Worm (Caenorhabditis elegans) whole organism, late embryonic: ENCODE results near the gene nhr-120.

Experiments
- C08G9.2 ChIP-seq: sonication (generic microtip); optimal IDR thresholded peaks from 2 replicates; lab custom pipeline; 2016; ENCODE audit warnings: mild to moderate bottlenecking, missing genetic modification characterization, moderate library complexity, missing compliant biosample characterization
- F13H6.1 ChIP-seq: sonication (generic microtip); optimal IDR thresholded peaks from 2 replicates; lab custom pipeline; 2016; ENCODE audit warnings: missing genetic modification characterization, missing compliant biosample characterization
- Y22D7AL.16 ChIP-seq: sonication (generic microtip); optimal IDR thresholded peaks from 2 replicates; lab custom pipeline; 2016; ENCODE audit warnings: missing genetic modification characterization, missing compliant biosample characterization
- ceh-14 ChIP-seq: sonication (generic microtip); optimal IDR thresholded peaks from 2 replicates; lab custom pipeline; 2016; ENCODE audit warnings: missing genotype, missing genetic modification characterization, missing compliant biosample characterization
- ceh-2 ChIP-seq: sonication (generic microtip); optimal IDR thresholded peaks from 2 replicates; lab custom pipeline; 2016; ENCODE audit warnings: missing genotype, missing genetic modification characterization, missing compliant biosample characterization
- ceh-30 ChIP-seq: fragments of 150-350 bp; optimal IDR thresholded peaks from 2 replicates; lab custom pipeline; 2014; ENCODE audit warnings: missing biosample characterization, missing genetic modification characterization
- ceh-34 ChIP-seq: sonication (generic microtip); optimal IDR thresholded peaks from 2 replicates; lab custom pipeline; 2016; ENCODE audit warnings: mild to moderate bottlenecking, missing genetic modification characterization, missing compliant biosample characterization
- ceh-45 ChIP-seq: fragments of 200-800 bp; sonication (Bioruptor generic); IDR thresholded peaks from 2 replicates; pipeline ENCODE4 v1.3.6; 2022; ENCODE audit warnings: missing genetic modification reagents, missing genetic modification characterization, missing compliant biosample characterization
- ceh-6 ChIP-seq: fragments of 200-800 bp; sonication (Bioruptor generic); optimal IDR thresholded peaks from 2 replicates; lab custom pipeline; 2018; ENCODE audit warnings: mild to moderate bottlenecking, missing genetic modification characterization, missing compliant biosample characterization
- dve-1 ChIP-seq: sonication (generic microtip); optimal IDR thresholded peaks from 2 replicates; lab custom pipeline; 2017; ENCODE audit warnings: antibody characterized with exemption, mild to moderate bottlenecking, missing genetic modification characterization, missing compliant biosample characterization
- ets-4 ChIP-seq: sonication (generic microtip); optimal IDR thresholded peaks from 2 replicates; lab custom pipeline; 2016; ENCODE audit warnings: missing genetic modification characterization, missing compliant biosample characterization
- eyg-1 ChIP-seq: sonication (generic microtip); optimal IDR thresholded peaks from 2 replicates; lab custom pipeline; 2016; ENCODE audit warnings: missing genotype, missing genetic modification characterization, missing compliant biosample characterization
- fkh-10 ChIP-seq: fragments of 150-350 bp; optimal IDR thresholded peaks from 2 replicates; lab custom pipeline; 2014; ENCODE audit warnings: missing biosample characterization, missing genetic modification reagents, missing genetic modification characterization
- hlh-15 ChIP-seq: sonication (generic microtip); optimal IDR thresholded peaks from 2 replicates; lab custom pipeline; 2016; ENCODE audit warnings: missing genetic modification characterization, missing compliant biosample characterization
- hlh-30 ChIP-seq: sonication (generic microtip); optimal IDR thresholded peaks from 2 replicates; lab custom pipeline; 2017; ENCODE audit warnings: antibody characterized with exemption, missing genetic modification characterization, missing compliant biosample characterization; ENCODE audit not compliant: insufficient read depth
- hlh-6 ChIP-seq: sonication (generic microtip); optimal IDR thresholded peaks from 2 replicates; lab custom pipeline; 2016; ENCODE audit warnings: missing genotype, missing genetic modification characterization, missing compliant biosample characterization
- hlh-8 ChIP-seq: sonication (generic microtip); optimal IDR thresholded peaks from 2 replicates; lab custom pipeline; 2016; ENCODE audit warnings: missing genotype, missing genetic modification characterization, missing compliant biosample characterization
- lim-6 ChIP-seq: sonication (generic microtip); optimal IDR thresholded peaks from 2 replicates; lab custom pipeline; 2016; ENCODE audit warnings: missing genetic modification characterization, missing compliant biosample characterization
- mec-3 ChIP-seq: sonication (generic microtip); optimal IDR thresholded peaks from 2 replicates; lab custom pipeline; 2016; ENCODE audit warnings: borderline replicate concordance, missing genetic modification characterization, missing compliant biosample characterization
- nhr-11 ChIP-seq: fragments of 150-350 bp; optimal IDR thresholded peaks from 2 replicates; lab custom pipeline; 2014; ENCODE audit warnings: missing biosample characterization, missing genetic modification characterization
- nhr-232 ChIP-seq: sonication (generic microtip); optimal IDR thresholded peaks from 2 replicates; lab custom pipeline; 2016; ENCODE audit warnings: missing genetic modification characterization, missing compliant biosample characterization
- pag-3 ChIP-seq: sonication (generic microtip); optimal IDR thresholded peaks from 2 replicates; lab custom pipeline; 2016; ENCODE audit warnings: missing compliant biosample characterization, missing genetic modification characterization, borderline replicate concordance
- pat-9 ChIP-seq: fragments of 200-800 bp; sonication (Bioruptor generic); optimal IDR thresholded peaks from 2 replicates; lab custom pipeline; 2018; ENCODE audit warnings: mild to moderate bottlenecking, missing genetic modification characterization, moderate library complexity, missing compliant biosample characterization
- pax-1 ChIP-seq: fragments of 150-350 bp; optimal IDR thresholded peaks from 2 replicates; lab custom pipeline; 2014; ENCODE audit warnings: missing biosample characterization, missing genetic modification characterization
- pqm-1 ChIP-seq: sonication (generic microtip); optimal IDR thresholded peaks from 2 replicates; lab custom pipeline; 2016; ENCODE audit warnings: missing genetic modification characterization, missing compliant biosample characterization
- sox-2 ChIP-seq: fragments of 200-800 bp; sonication (Bioruptor generic); IDR thresholded peaks from 2 replicates; pipeline ENCODE4 v1.3.6; 2022; ENCODE audit warnings: missing genetic modification reagents, missing genetic modification characterization, missing compliant biosample characterization
- sox-4 ChIP-seq: sonication (generic microtip); optimal IDR thresholded peaks from 2 replicates; lab custom pipeline; 2017; ENCODE audit warnings: mild to moderate bottlenecking, missing genetic modification characterization, inconsistent platforms, missing compliant biosample characterization
- syd-9 ChIP-seq: sonication (generic microtip); optimal IDR thresholded peaks from 2 replicates; lab custom pipeline; 2016; ENCODE audit warnings: mild to moderate bottlenecking, missing genetic modification characterization, moderate library complexity, missing compliant biosample characterization
- tbx-2 ChIP-seq: sonication (generic microtip); optimal IDR thresholded peaks from 2 replicates; lab custom pipeline; 2016; ENCODE audit warnings: missing genetic modification characterization, missing compliant biosample characterization
- ttx-3 ChIP-seq: sonication (generic microtip); optimal IDR thresholded peaks from 2 replicates; lab custom pipeline; 2016; ENCODE audit warnings: missing genetic modification reagents, missing genetic modification characterization, missing compliant biosample characterization
- unc-86 ChIP-seq: sonication (generic microtip); optimal IDR thresholded peaks from 2 replicates; lab custom pipeline; 2016; ENCODE audit warnings: missing genetic modification characterization, missing compliant biosample characterization
- ztf-16 ChIP-seq: sonication (generic microtip); optimal IDR thresholded peaks from 2 replicates; lab custom pipeline; 2017; ENCODE audit warnings: missing genetic modification characterization, missing compliant biosample characterization

Gene nhr-120

ce11 chrX:6644971-6645704 is 4.7 kb upstream of the nhr-120 start, which contains the start of gene C56E10.3:
C56E10.3 (plus strand) TSS chrX:6645654.
- TF ChIP-seq hlh-15 (tag; lab: Kevin White, UChicago), result no peak

- TF ChIP-seq ztf-16 (tag; lab: Kevin White, UChicago) (no peak), ceh-45 (GFP tag; lab: Robert Waterston, UW) (no peak), nhr-232 (no peak)
Observed at ce11 chrX:6642798-6643197, 2.4 kb upstream of the nhr-120 start.

- TF ChIP-seq syd-9 (tag; lab: Kevin White, UChicago), result no peak
- no peak for TF ChIP-seq ceh-6 (GFP tag; lab: Kevin White, UChicago)
- TF ChIP-seq ceh-2 (tag; lab: Kevin White, UChicago), result no peak
- no peak for TF ChIP-seq C08G9.2 (tag; lab: Kevin White, UChicago)
- no peak for TF ChIP-seq ceh-30
- no peak for TF ChIP-seq ceh-45 (GFP tag; lab: Robert Waterston, UW)
- no peak for TF ChIP-seq dve-1 (tag; lab: Kevin White, UChicago)
- no peak for TF ChIP-seq tbx-2
- TF ChIP-seq fkh-10 (GFP tag; lab: Kevin White, UChicago), result no peak
- no peak for TF ChIP-seq Y22D7AL.16
- no peak for TF ChIP-seq nhr-11 (tag; lab: Kevin White, UChicago)
- TF ChIP-seq ceh-34 (tag; lab: Kevin White, UChicago), result no peak
- TF ChIP-seq sox-4 (tag; lab: Kevin White, UChicago), result no peak
- TF ChIP-seq lim-6 (tag; lab: Kevin White, UChicago), result no peak
- TF ChIP-seq ztf-16 (tag; lab: Kevin White, UChicago), result no peak
- no peak for TF ChIP-seq unc-86 (tag; lab: Kevin White, UChicago)
- no peak for TF ChIP-seq pax-1 (tag; lab: Kevin White, UChicago)
- TF ChIP-seq hlh-8 (tag; lab: Kevin White, UChicago), result no peak
- no peak for TF ChIP-seq pag-3 (tag; lab: Kevin White, UChicago)
- TF ChIP-seq sox-2 (GFP tag; lab: Robert Waterston, UW), result no peak
Observed at ce11 chrX:6641509-6641908, 1.1 kb upstream of the nhr-120 start.

- no peak for TF ChIP-seq ttx-3 (tag; lab: Kevin White, UChicago)
- TF ChIP-seq Y22D7AL.16, result no peak
- TF ChIP-seq, all 69 proteins: peak for 0
Observed at ce11 chrX:6638985-6639573, 1.3 kb downstream of the nhr-120 start.

- no peak for TF ChIP-seq F13H6.1 (tag; lab: Kevin White, UChicago)
- TF ChIP-seq C08G9.2 (tag; lab: Kevin White, UChicago), result no peak
- no peak for TF ChIP-seq dve-1 (tag; lab: Kevin White, UChicago)
- no peak for TF ChIP-seq ceh-14 (tag; lab: Kevin White, UChicago)
- TF ChIP-seq hlh-30 (tag; lab: Kevin White, UChicago), result no peak
- TF ChIP-seq pqm-1, result no peak
- TF ChIP-seq hlh-6 (tag; lab: Kevin White, UChicago), result no peak
- no peak for TF ChIP-seq ets-4 (tag; lab: Kevin White, UChicago)
- no peak for TF ChIP-seq pat-9
- TF ChIP-seq mec-3 (tag; lab: Kevin White, UChicago), result no peak
- TF ChIP-seq eyg-1, result no peak
Observed at ce11 chrX:6637933-6638332, 2.5 kb downstream of the nhr-120 start.
